Worm (Caenorhabditis elegans) whole organism, young adult: ENCODE results near the gene R11D1.10.

Experiments
- B0035.1 ChIP-seq: sonication (generic microtip); optimal IDR thresholded peaks from 2 replicates; lab custom pipeline; 2016; ENCODE audit warnings: missing genetic modification characterization, mild to moderate bottlenecking, missing compliant biosample characterization, missing genotype, missing genetic modification reagents
- B0261.1 ChIP-seq: sonication (generic microtip); optimal IDR thresholded peaks from 2 replicates; lab custom pipeline; 2016; ENCODE audit warnings: mild to moderate bottlenecking, missing genetic modification characterization, moderate library complexity, missing compliant biosample characterization
- F10E7.11 ChIP-seq: sonication (generic microtip); optimal IDR thresholded peaks from 2 replicates; lab custom pipeline; 2017; ENCODE audit warnings: mild to moderate bottlenecking, missing genetic modification characterization, moderate library complexity, missing compliant biosample characterization
- F23B12.7 ChIP-seq: sonication (generic microtip); optimal IDR thresholded peaks from 2 replicates; lab custom pipeline; 2017; ENCODE audit warnings: missing genetic modification characterization, mild to moderate bottlenecking, missing compliant biosample characterization, antibody characterized with exemption, moderate library complexity; ENCODE audit not compliant: insufficient read depth
- F33H1.4 ChIP-seq: fragments of 200-800 bp; sonication (Bioruptor generic); IDR thresholded peaks from 2 replicates; pipeline ENCODE4 v1.3.6; 2022; ENCODE audit warnings: missing genetic modification reagents, missing genetic modification characterization, missing compliant biosample characterization
- F55B11.4 ChIP-seq: sonication (generic microtip); optimal IDR thresholded peaks from 2 replicates; lab custom pipeline; 2016; ENCODE audit warnings: missing compliant biosample characterization, missing genetic modification characterization, borderline replicate concordance; ENCODE audit not compliant: insufficient read depth
- F57A8.1 ChIP-seq: fragments of 200-800 bp; sonication (Bioruptor generic); optimal IDR thresholded peaks from 2 replicates; lab custom pipeline; 2018; ENCODE audit warnings: mild to moderate bottlenecking, missing genetic modification characterization, moderate library complexity, missing compliant biosample characterization
- F57C9.4 ChIP-seq: sonication (generic microtip); optimal IDR thresholded peaks from 2 replicates; lab custom pipeline; 2017; ENCODE audit warnings: mild to moderate bottlenecking, missing genetic modification characterization, missing compliant biosample characterization
- K11D2.4 ChIP-seq: fragments of 200-800 bp; sonication (Bioruptor generic); IDR thresholded peaks from 2 replicates; pipeline ENCODE4 v1.3.6; 2022; ENCODE audit warnings: missing genetic modification reagents, missing genetic modification characterization, missing compliant biosample characterization
- Y67H2A.10 ChIP-seq: fragments of 200-800 bp; sonication (Bioruptor generic); conservative IDR thresholded peaks from 2 replicates; pipeline ENCODE4 v1.3.6; 2022; ENCODE audit warnings: missing genetic modification reagents, missing genetic modification characterization, missing compliant biosample characterization
- ZK185.1 ChIP-seq: sonication (generic microtip); optimal IDR thresholded peaks from 2 replicates; lab custom pipeline; 2016; ENCODE audit warnings: mild to moderate bottlenecking, missing genetic modification characterization, missing compliant biosample characterization; ENCODE audit not compliant: poor library complexity, severe bottlenecking
- aptf-3 ChIP-seq: fragments of 200-800 bp; sonication (Bioruptor generic); IDR thresholded peaks from 2 replicates; pipeline ENCODE4 v1.3.6; 2022; ENCODE audit warnings: missing genetic modification characterization, missing compliant biosample characterization
- atf-7 ChIP-seq: sonication (generic microtip); optimal IDR thresholded peaks from 2 replicates; lab custom pipeline; 2017; ENCODE audit warnings: mild to moderate bottlenecking, missing genetic modification characterization, missing compliant biosample characterization
- attf-3 ChIP-seq: fragments of 200-800 bp; sonication (Bioruptor generic); conservative IDR thresholded peaks from 2 replicates; pipeline ENCODE4 v1.3.6; 2022; ENCODE audit warnings: missing genetic modification reagents, missing genetic modification characterization, missing compliant biosample characterization
- attf-6 ChIP-seq: fragments of 200-800 bp; sonication (Bioruptor generic); IDR thresholded peaks from 2 replicates; pipeline ENCODE4 v1.3.6; 2022; ENCODE audit warnings: missing genetic modification reagents, missing genetic modification characterization, missing compliant biosample characterization
- ceh-27 ChIP-seq: fragments of 200-800 bp; sonication (Bioruptor generic); optimal IDR thresholded peaks from 2 replicates; lab custom pipeline; 2018; ENCODE audit warnings: mild to moderate bottlenecking, missing genetic modification characterization, moderate library complexity, missing compliant biosample characterization
- ceh-40 ChIP-seq: fragments of 200-800 bp; sonication (Bioruptor generic); IDR thresholded peaks from 2 replicates; pipeline ENCODE4 v1.3.6; 2022; ENCODE audit warnings: missing genetic modification characterization, missing compliant biosample characterization
- efl-1 ChIP-seq: fragments of 150-350 bp; optimal IDR thresholded peaks from 2 replicates; lab custom pipeline; 2014; ENCODE audit warnings: missing biosample characterization, missing genetic modification reagents, missing genetic modification characterization
- hlh-26 ChIP-seq: fragments of 200-800 bp; sonication (Bioruptor generic); conservative IDR thresholded peaks from 2 replicates; pipeline ENCODE4 v1.3.6; 2022; ENCODE audit warnings: missing genetic modification reagents, missing genetic modification characterization, missing compliant biosample characterization
- lin-26 ChIP-seq: fragments of 200-800 bp; sonication (Bioruptor generic); IDR thresholded peaks from 2 replicates; pipeline ENCODE4 v1.3.6; 2022; ENCODE audit warnings: missing genetic modification reagents, missing genetic modification characterization, missing compliant biosample characterization
- madf-3 ChIP-seq: fragments of 200-800 bp; sonication (Bioruptor generic); IDR thresholded peaks from 2 replicates; pipeline ENCODE4 v1.3.6; 2022; ENCODE audit warnings: missing genetic modification reagents, missing genetic modification characterization, missing compliant biosample characterization
- mes-4 ChIP-seq: sonication (generic microtip); optimal IDR thresholded peaks from 2 replicates; lab custom pipeline; 2016; ENCODE audit warnings: missing genotype, missing genetic modification characterization, missing compliant biosample characterization
- mxl-1 ChIP-seq: sonication (generic microtip); optimal IDR thresholded peaks from 2 replicates; lab custom pipeline; 2016; ENCODE audit warnings: missing genetic modification characterization, missing compliant biosample characterization
- nhr-120 ChIP-seq: fragments of 200-800 bp; sonication (Bioruptor generic); IDR thresholded peaks from 2 replicates; pipeline ENCODE4 v1.3.6; 2022; ENCODE audit warnings: missing genetic modification characterization, missing compliant biosample characterization
- nhr-179 ChIP-seq: sonication (generic microtip); optimal IDR thresholded peaks from 2 replicates; lab custom pipeline; 2016; ENCODE audit warnings: mild to moderate bottlenecking, missing genetic modification characterization, missing compliant biosample characterization
- pha-4 ChIP-seq: fragments of 150-350 bp; sonication (generic microtip); optimal IDR thresholded peaks from 2 replicates; lab custom pipeline; 2014; ENCODE audit warnings: missing biosample characterization, missing genetic modification reagents, missing genetic modification characterization
- rec-8 ChIP-seq, 2 experiments: sonication (generic microtip); optimal IDR thresholded peaks; 2 replicates each; lab custom pipeline; 2016; ENCODE audit warnings: mild to moderate bottlenecking in 2 of 2, missing genetic modification characterization in 2 of 2, missing genetic modification reagents in 2 of 2, missing genotype in 2 of 2, missing biosample characterization in 1 of 2, missing compliant biosample characterization in 1 of 2, moderate library complexity in 1 of 2
- rpc-1 ChIP-seq, 2 experiments: fragments of 150-350 bp in 1 of 2; sonication (generic microtip) in 1 of 2; optimal IDR thresholded peaks; 2 replicates each; lab custom pipeline; 2014 to 2018; ENCODE audit warnings: missing biosample characterization in 1 of 2, missing genetic modification characterization in 1 of 2, missing genetic modification reagents in 1 of 2, missing genotype in 1 of 2
- snpc-1.3 ChIP-seq: sonication (generic microtip); optimal IDR thresholded peaks from 2 replicates; lab custom pipeline; 2017; ENCODE audit warnings: missing genetic modification characterization, mild to moderate bottlenecking, missing compliant biosample characterization, antibody characterized with exemption, moderate library complexity, missing genotype, missing genetic modification reagents; ENCODE audit not compliant: insufficient read depth
- snpc-4 ChIP-seq, 5 experiments: fragments of 150-350 bp in 1 of 5; sonication (generic microtip) in 4 of 5; optimal IDR thresholded peaks; 2 replicates each; lab custom pipeline; 2014 to 2018; ENCODE audit warnings: missing genetic modification characterization in 5 of 5, missing biosample characterization in 3 of 5, antibody characterized with exemption in 2 of 5, mild to moderate bottlenecking in 2 of 5, missing compliant biosample characterization in 2 of 5, missing genotype in 2 of 5, moderate library complexity in 2 of 5, missing genetic modification reagents in 1 of 5
- sptf-2 ChIP-seq: fragments of 200-800 bp; sonication (Bioruptor generic); optimal IDR thresholded peaks from 2 replicates; lab custom pipeline; 2018; ENCODE audit warnings: mild to moderate bottlenecking, missing genetic modification characterization, missing compliant biosample characterization
- tbp1 ChIP-seq: fragments of 200-800 bp; sonication (Bioruptor generic); optimal IDR thresholded peaks from 2 replicates; lab custom pipeline; 2018; ENCODE audit warnings: mild to moderate bottlenecking, missing genetic modification characterization, missing compliant biosample characterization
- tlf-1 ChIP-seq: fragments of 200-800 bp; sonication (Bioruptor generic); optimal IDR thresholded peaks from 2 replicates; lab custom pipeline; 2018; ENCODE audit warnings: mild to moderate bottlenecking, missing genetic modification characterization, missing compliant biosample characterization
- unc-130 ChIP-seq: sonication (generic microtip); optimal IDR thresholded peaks from 2 replicates; lab custom pipeline; 2016; ENCODE audit warnings: missing genetic modification reagents, missing genetic modification characterization, missing compliant biosample characterization
- ztf-18 ChIP-seq: sonication (generic microtip); optimal IDR thresholded peaks from 2 replicates; lab custom pipeline; 2016; ENCODE audit warnings: missing genotype, mild to moderate bottlenecking, missing genetic modification characterization, missing compliant biosample characterization
- ztf-26 ChIP-seq: sonication (generic microtip); optimal IDR thresholded peaks from 2 replicates; lab custom pipeline; 2017; ENCODE audit warnings: missing genetic modification characterization, missing compliant biosample characterization
- ztf-3 ChIP-seq: fragments of 200-800 bp; sonication (Bioruptor generic); optimal IDR thresholded peaks from 2 replicates; lab custom pipeline; 2018; ENCODE audit warnings: mild to moderate bottlenecking, missing genetic modification characterization, missing compliant biosample characterization

Gene R11D1.10

ce11 chrV:12729220-12729619, at the start of gene R11D1.10:
TSS of gene R11D1.10 (plus strand) at chrV:12729520.
- TF ChIP-seq sptf-2 (GFP tag; lab: Kevin White, UChicago): no peak
- no peak for TF ChIP-seq attf-6 (GFP tag; lab: Robert Waterston, UW)
- no peak for TF ChIP-seq pha-4 (tag; lab: Kevin White, UChicago)
- no peak for TF ChIP-seq F10E7.11 (tag; lab: Kevin White, UChicago)
- TF ChIP-seq K11D2.4: no peak
- TF ChIP-seq F57C9.4 (tag; lab: Kevin White, UChicago): no peak
- TF ChIP-seq Y67H2A.10 (GFP tag; lab: Robert Waterston, UW): no peak
- no peak for TF ChIP-seq F55B11.4 (tag; lab: Kevin White, UChicago)
- TF ChIP-seq tlf-1 (GFP tag; lab: Kevin White, UChicago): no peak
- TF ChIP-seq ztf-3: no peak

- no peak for TF ChIP-seq nhr-120 (GFP tag; lab: Robert Waterston, UW)
- TF ChIP-seq efl-1: no peak
- TF ChIP-seq attf-3 (GFP tag; lab: Robert Waterston, UW): no peak
- no peak for TF ChIP-seq lin-26 (GFP tag; lab: Robert Waterston, UW)
- TF ChIP-seq F33H1.4 (GFP tag; lab: Robert Waterston, UW): no peak
- no peak for TF ChIP-seq atf-7 (tag; lab: Kevin White, UChicago)
- no peak for TF ChIP-seq mes-4 (tag; lab: Kevin White, UChicago)
- TF ChIP-seq madf-3 (GFP tag; lab: Robert Waterston, UW): no peak
- no peak for TF ChIP-seq B0035.1 (tag; lab: Kevin White, UChicago)
- TF ChIP-seq F57A8.1 (GFP tag; lab: Kevin White, UChicago): no peak
These were observed 49.5 kb upstream of the R11D1.10 start, which contains the start of gene frpr-15 for ce11 chrV:12679807-12680206. TSS of gene frpr-15 (plus strand) at chrV:12680107.

DNA sequence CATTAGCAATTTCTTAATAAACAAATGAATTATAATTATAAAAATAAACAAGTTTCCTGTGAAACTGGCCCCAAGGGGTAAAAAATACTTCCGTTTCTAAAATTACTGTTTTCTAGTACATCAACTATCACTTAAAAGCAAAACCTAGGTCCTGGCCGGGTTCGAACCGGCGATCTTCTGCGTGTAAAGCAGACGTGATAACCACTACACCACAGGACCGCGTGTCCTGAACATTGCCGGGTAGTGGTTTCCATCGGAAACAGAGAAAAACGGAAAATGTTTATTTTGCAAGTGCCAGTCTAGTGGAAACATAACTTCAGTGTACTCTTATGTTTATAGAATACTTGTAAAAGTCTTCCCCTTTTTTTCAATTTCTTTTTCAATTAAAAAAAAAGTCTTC, 46.1 kb upstream of the R11D1.10 start:
- TF ChIP-seq F23B12.7 (tag; lab: Kevin White, UChicago) (peak; percentile 51), nhr-179 (peak; percentile 21), tbp1 (peak; percentile 88), ceh-40 (GFP tag; lab: Robert Waterston, UW) (0 out of 2 replicates have a peak, but pooled peaks have one; percentile 32), hlh-26 (GFP tag; lab: Robert Waterston, UW) (no peak), mxl-1 (tag; lab: Kevin White, UChicago) (peak; percentile 29), rpc-1 (optimal IDR thresholded peaks at IDR 0.05; lab: Kevin White, UChicago) (peak; percentile 57), rpc-1 (tag; optimal IDR thresholded peaks at IDR 0.05; lab: Kevin White, UChicago) (peak; percentile 81), ztf-18 (tag; lab: Kevin White, UChicago) (peak; percentile 50), ceh-27 (GFP tag; lab: Kevin White, UChicago) (peak; percentile 1), unc-130 (no peak), snpc-1.3 (tag; lab: Kevin White, UChicago) (peak; percentile 40), rec-8 (tag; optimal IDR thresholded peaks at IDR 0.05; lab: Kevin White, UChicago) (no peak), ZK185.1 (tag; lab: Kevin White, UChicago) (peak; percentile 18), B0261.1 (peak; percentile 66), F57C9.4 (tag; lab: Kevin White, UChicago) (no peak), aptf-3 (GFP tag; lab: Robert Waterston, UW) (no peak), snpc-4 (GFP tag; optimal IDR thresholded peaks at IDR 0.05; lab: Kevin White, UChicago) (no peak), snpc-4 (tag; optimal IDR thresholded peaks at IDR 0.05; lab: Kevin White, UChicago) (peak in 1 of 4 experiments; percentile 19), ztf-26 (tag; lab: Kevin White, UChicago) (no peak)
